Fruit fly (Drosophila melanogaster) whole organism, embryonic: ENCODE data around the gene CG31495.
A peak's percentile ranks its signal among the peaks of the same experiment; 100 is the strongest.

Experiments used
- Ada2b ChIP-seq: fragments of 200-800 bp; sonication (Bioruptor generic); IDR thresholded peaks from 2 replicates; pipeline ENCODE4 v1.3.6; 2022; ENCODE audit warnings: missing biosample characterization, missing genetic modification characterization
- CG12299 ChIP-seq: fragments of 200-800 bp; sonication (Bioruptor generic); optimal IDR thresholded peaks from 2 replicates; lab custom pipeline; 2018; ENCODE audit warnings: missing biosample characterization, mild to moderate bottlenecking, missing genetic modification characterization
- CG12391 ChIP-seq: fragments of 200-800 bp; sonication (Bioruptor generic); optimal IDR thresholded peaks from 3 replicates; lab custom pipeline; 2018; ENCODE audit warnings: missing biosample characterization, mild to moderate bottlenecking, missing genetic modification characterization, moderate library complexity
- CG13287 ChIP-seq: fragments of 200-800 bp; sonication (Bioruptor generic); IDR thresholded peaks from 2 replicates; pipeline ENCODE4 v1.3.6; 2022; ENCODE audit warnings: missing biosample characterization, missing genetic modification characterization; ENCODE audit not compliant: partially characterized antibody
- CG14965 ChIP-seq: fragments of 200-800 bp; sonication (Bioruptor generic); optimal IDR thresholded peaks from 2 replicates; lab custom pipeline; 2016; ENCODE audit warnings: missing biosample characterization, missing genetic modification characterization, borderline replicate concordance
- CG16779 ChIP-seq: fragments of 200-800 bp; sonication (Bioruptor generic); IDR thresholded peaks from 2 replicates; pipeline ENCODE4 v1.3.6; 2022; ENCODE audit warnings: missing biosample characterization, missing genetic modification characterization
- CG17912 ChIP-seq: fragments of 200-800 bp; sonication (Bioruptor generic); optimal IDR thresholded peaks from 2 replicates; lab custom pipeline; 2018; ENCODE audit warnings: missing biosample characterization, mild to moderate bottlenecking, missing genetic modification characterization
- CG1832 ChIP-seq: fragments of 200-800 bp; sonication (Bioruptor generic); optimal IDR thresholded peaks from 2 replicates; lab custom pipeline; 2017; ENCODE audit warnings: missing biosample characterization, mild to moderate bottlenecking, missing genetic modification characterization, inconsistent platforms
- CG18764 ChIP-seq: fragments of 200-800 bp; sonication (Bioruptor generic); optimal IDR thresholded peaks from 3 replicates; lab custom pipeline; 2016; ENCODE audit warnings: missing biosample characterization, missing genetic modification characterization
- CG31224 ChIP-seq: fragments of 200-800 bp; sonication (Bioruptor generic); IDR thresholded peaks from 2 replicates; pipeline ENCODE4 v1.3.6; 2022; ENCODE audit warnings: missing biosample characterization, missing genetic modification characterization
- CG33557 ChIP-seq: fragments of 200-800 bp; sonication (Bioruptor generic); optimal IDR thresholded peaks from 2 replicates; lab custom pipeline; 2019; ENCODE audit warnings: missing biosample characterization, mild to moderate bottlenecking, missing genetic modification characterization, moderate library complexity
- CG34224 ChIP-seq: fragments of 200-800 bp; sonication (Bioruptor generic); IDR thresholded peaks from 3 replicates; pipeline ENCODE4 v1.3.6; 2022; ENCODE audit warnings: missing biosample characterization, missing genetic modification characterization; ENCODE audit not compliant: partially characterized antibody
- CG34376 ChIP-seq: fragments of 200-800 bp; sonication (Bioruptor generic); optimal IDR thresholded peaks from 2 replicates; lab custom pipeline; 2018; ENCODE audit warnings: missing biosample characterization, mild to moderate bottlenecking, missing genetic modification characterization
- CG4424 ChIP-seq: fragments of 200-800 bp; sonication (Bioruptor generic); optimal IDR thresholded peaks from 3 replicates; lab custom pipeline; 2016; ENCODE audit warnings: missing biosample characterization, missing genetic modification characterization
- CG6689 ChIP-seq: fragments of 200-800 bp; sonication (Bioruptor generic); IDR thresholded peaks from 2 replicates; pipeline ENCODE4 v1.3.6; 2022; ENCODE audit warnings: missing biosample characterization, missing genetic modification characterization
- CG6791 ChIP-seq: fragments of 200-800 bp; sonication (Bioruptor generic); IDR thresholded peaks from 3 replicates; pipeline ENCODE4 v1.3.6; 2022; ENCODE audit warnings: missing biosample characterization, missing genetic modification characterization; ENCODE audit not compliant: partially characterized antibody
- CG8388 ChIP-seq: fragments of 200-800 bp; sonication (Bioruptor generic); optimal IDR thresholded peaks from 2 replicates; lab custom pipeline; 2019; ENCODE audit warnings: missing biosample characterization, mild to moderate bottlenecking, missing genetic modification characterization, moderate library complexity
- CG9437 ChIP-seq: fragments of 200-800 bp; sonication (Bioruptor generic); optimal IDR thresholded peaks from 2 replicates; lab custom pipeline; 2018; ENCODE audit warnings: missing biosample characterization, mild to moderate bottlenecking, missing genetic modification characterization
- CG9817 ChIP-seq: fragments of 200-800 bp; sonication (Bioruptor generic); optimal IDR thresholded peaks from 2 replicates; lab custom pipeline; 2018; ENCODE audit warnings: missing biosample characterization, mild to moderate bottlenecking, missing genetic modification characterization, moderate library complexity
- Chrac-16 ChIP-seq: fragments of 200-800 bp; sonication (Bioruptor generic); optimal IDR thresholded peaks from 3 replicates; lab custom pipeline; 2016; ENCODE audit warnings: missing biosample characterization, missing genetic modification characterization
- D19A ChIP-seq: fragments of 200-800 bp; optimal IDR thresholded peaks from 3 replicates; lab custom pipeline; 2019; ENCODE audit warnings: missing biosample characterization, mild to moderate bottlenecking, missing genetic modification characterization, moderate library complexity
- D19B ChIP-seq: fragments of 200-800 bp; sonication (Bioruptor generic); optimal IDR thresholded peaks from 2 replicates; lab custom pipeline; 2017; ENCODE audit warnings: missing biosample characterization, mild to moderate bottlenecking, missing genetic modification characterization
- Dad ChIP-seq: fragments of 200-800 bp; sonication (Bioruptor generic); optimal IDR thresholded peaks from 3 replicates; lab custom pipeline; 2016; ENCODE audit warnings: missing biosample characterization, missing genetic modification characterization
- Dbx ChIP-seq: fragments of 200-800 bp; sonication (Bioruptor generic); IDR thresholded peaks from 3 replicates; pipeline ENCODE4 v1.3.6; 2022; ENCODE audit warnings: missing biosample characterization, missing genetic modification characterization
- Ets65A ChIP-seq: fragments of 200-800 bp; sonication (Bioruptor generic); peaks from one replicate; lab custom pipeline; 2016; ENCODE audit warnings: missing biosample characterization, missing genetic modification characterization
- Hr51 ChIP-seq, 2 experiments: fragments of 200-800 bp; sonication (Bioruptor generic); optimal IDR thresholded peaks; 2 replicates in 1 of 2; 3 replicates in 1 of 2; lab custom pipeline; 2016 to 2018; ENCODE audit warnings: missing biosample characterization in 2 of 2, missing genetic modification characterization in 2 of 2, mild to moderate bottlenecking in 1 of 2, moderate library complexity in 1 of 2
- Side ChIP-seq: fragments of 200-800 bp; sonication (Bioruptor generic); optimal IDR thresholded peaks from 2 replicates; lab custom pipeline; 2016; ENCODE audit warnings: missing biosample characterization, missing genetic modification characterization
- Ssrp ChIP-seq: fragments of 200-800 bp; sonication (Bioruptor generic); optimal IDR thresholded peaks from 2 replicates; lab custom pipeline; 2018; ENCODE audit warnings: missing biosample characterization, mild to moderate bottlenecking, missing genetic modification characterization, moderate library complexity
- Tbp ChIP-seq: fragments of >200 bp; optimal IDR thresholded peaks from 2 replicates; lab custom pipeline; 2018; ENCODE audit warnings: missing biosample characterization, missing genetic modification characterization
- ara ChIP-seq: fragments of 200-800 bp; sonication (Bioruptor generic); IDR thresholded peaks from 2 replicates; pipeline ENCODE4 v1.3.6; 2022; ENCODE audit warnings: missing biosample characterization, missing genetic modification characterization
- bowl ChIP-seq: fragments of 200-800 bp; sonication (Bioruptor generic); IDR thresholded peaks from 2 replicates; pipeline ENCODE4 v1.3.6; 2022; ENCODE audit warnings: missing biosample characterization, missing genetic modification characterization
- bsh ChIP-seq, 2 experiments: fragments of 200-800 bp; sonication (Bioruptor generic); optimal IDR thresholded peaks; 2 replicates each; lab custom pipeline; 2017 to 2018; ENCODE audit warnings: mild to moderate bottlenecking in 2 of 2, missing biosample characterization in 2 of 2, missing genetic modification characterization in 2 of 2, moderate library complexity in 1 of 2
- danr ChIP-seq: fragments of 200-800 bp; sonication (Bioruptor generic); IDR thresholded peaks from 2 replicates; pipeline ENCODE4 v1.3.6; 2022; ENCODE audit warnings: missing biosample characterization, missing genetic modification characterization
- disco-r ChIP-seq: fragments of 200-800 bp; sonication (Bioruptor generic); optimal IDR thresholded peaks from 2 replicates; lab custom pipeline; 2016; ENCODE audit warnings: missing biosample characterization, missing genetic modification characterization
- dm ChIP-seq: fragments of 200-800 bp; sonication (Bioruptor generic); optimal IDR thresholded peaks from 3 replicates; lab custom pipeline; 2016; ENCODE audit warnings: missing biosample characterization, missing genetic modification characterization
- dmrt11E ChIP-seq: fragments of 200-800 bp; sonication (Bioruptor generic); optimal IDR thresholded peaks from 3 replicates; lab custom pipeline; 2018; ENCODE audit warnings: missing biosample characterization, mild to moderate bottlenecking, missing genetic modification characterization, moderate library complexity
- dpn ChIP-seq, 2 experiments: fragments of 200-800 bp; sonication (Bioruptor generic); optimal IDR thresholded peaks; 3 replicates each; lab custom pipeline; 2016; ENCODE audit warnings: missing biosample characterization in 2 of 2, missing genetic modification characterization in 2 of 2
- exex ChIP-seq: fragments of 200-800 bp; sonication (Bioruptor generic); optimal IDR thresholded peaks from 4 replicates; lab custom pipeline; 2018; ENCODE audit warnings: missing biosample characterization, mild to moderate bottlenecking, missing genetic modification characterization, moderate library complexity
- fd96Cb ChIP-seq: fragments of 200-800 bp; sonication (Bioruptor generic); optimal IDR thresholded peaks from 2 replicates; lab custom pipeline; 2018; ENCODE audit warnings: missing biosample characterization, mild to moderate bottlenecking, missing genetic modification characterization, moderate library complexity
- gem ChIP-seq: fragments of 200-800 bp; sonication (Bioruptor generic); optimal IDR thresholded peaks from 2 replicates; lab custom pipeline; 2019; ENCODE audit warnings: missing biosample characterization, mild to moderate bottlenecking, missing genetic modification characterization, moderate library complexity
- grau ChIP-seq: fragments of 200-800 bp; optimal IDR thresholded peaks from 3 replicates; lab custom pipeline; 2019; ENCODE audit warnings: missing biosample characterization, mild to moderate bottlenecking, missing genetic modification characterization, moderate library complexity
- lbe ChIP-seq: fragments of 200-800 bp; sonication (Bioruptor generic); optimal IDR thresholded peaks from 2 replicates; lab custom pipeline; 2016; ENCODE audit warnings: missing biosample characterization, mild to moderate bottlenecking, missing genetic modification characterization
- nom ChIP-seq: fragments of 200-800 bp; sonication (Bioruptor generic); optimal IDR thresholded peaks from 2 replicates; lab custom pipeline; 2017; ENCODE audit warnings: missing biosample characterization, missing genetic modification characterization, mild to moderate bottlenecking, moderate library complexity, missing genetic modification reagents
- ro ChIP-seq: fragments of 200-800 bp; sonication (Bioruptor generic); IDR thresholded peaks from 2 replicates; pipeline ENCODE4 v1.3.6; 2022; ENCODE audit warnings: missing biosample characterization, missing genetic modification characterization
- sc ChIP-seq, 3 experiments: fragments of >200 bp in 2 of 3; fragments of 200-800 bp in 1 of 3; sonication (Bioruptor generic) in 1 of 3; optimal IDR thresholded peaks; 2 replicates in 2 of 3; 3 replicates in 1 of 3; lab custom pipeline; 2017; ENCODE audit warnings: mild to moderate bottlenecking in 1 of 3, missing biosample characterization in 1 of 3, missing genetic modification characterization in 1 of 3, missing genetic modification reagents in 1 of 3
- sr ChIP-seq: fragments of 200-800 bp; sonication (Bioruptor generic); IDR thresholded peaks from 3 replicates; pipeline ENCODE4 v1.3.6; 2022; ENCODE audit warnings: missing biosample characterization, missing genetic modification characterization
- tio ChIP-seq: fragments of 200-800 bp; sonication (Bioruptor generic); optimal IDR thresholded peaks from 2 replicates; lab custom pipeline; 2017; ENCODE audit warnings: missing biosample characterization, missing genetic modification characterization, inconsistent platforms
- tup ChIP-seq: fragments of 200-800 bp; sonication (Bioruptor generic); optimal IDR thresholded peaks from 2 replicates; lab custom pipeline; 2016; ENCODE audit warnings: missing biosample characterization, mild to moderate bottlenecking, missing genetic modification characterization, moderate library complexity

The CG31495 gene

dm6 chr3R:13845926-13846325, 6.2 kb upstream of the CG31495 start:
- TF ChIP-seq CG13287 (GFP tag; lab: Robert Waterston, UW) = no peak
- TF ChIP-seq bsh (GFP tag; optimal IDR thresholded peaks at IDR 0.05; lab: Kevin White, UChicago) = peak in 1 of 2 experiments; percentile 29

- TF ChIP-seq CG6689 (GFP tag; lab: Robert Waterston, UW) = 0 out of 2 replicates have a peak, but pooled peaks have one; percentile 26
- TF ChIP-seq ro (GFP tag; lab: Robert Waterston, UW) = no peak
- TF ChIP-seq D19A (tag; lab: Kevin White, UChicago) = no peak
- no peak for TF ChIP-seq tup (GFP tag; lab: Kevin White, UChicago)
- TF ChIP-seq Hr51 (GFP tag; optimal IDR thresholded peaks at IDR 0.05; lab: Kevin White, UChicago) = no peak
- TF ChIP-seq gem = peak; percentile 18
- no peak for TF ChIP-seq dm (GFP tag; lab: Kevin White, UChicago)
- peak; percentile 58 for TF ChIP-seq Ets65A (GFP tag; lab: Kevin White, UChicago)
- TF ChIP-seq dmrt11E (tag; lab: Kevin White, UChicago) = peak; percentile 22
- no peak for TF ChIP-seq tio (GFP tag; lab: Kevin White, UChicago)
- TF ChIP-seq bowl (GFP tag; lab: Robert Waterston, UW) = no peak
- TF ChIP-seq CG34224 (GFP tag; lab: Robert Waterston, UW) = no peak
- no peak for TF ChIP-seq Tbp (GFP tag; lab: Kevin White, UChicago)
- no peak for TF ChIP-seq D19B (GFP tag; lab: Kevin White, UChicago)
- no peak for TF ChIP-seq CG12299 (tag; lab: Kevin White, UChicago)
- TF ChIP-seq Dad (GFP tag; lab: Kevin White, UChicago) = no peak
- no peak for TF ChIP-seq ara (GFP tag; lab: Robert Waterston, UW)
- TF ChIP-seq disco-r (GFP tag; lab: Kevin White, UChicago) = no peak
- no peak for TF ChIP-seq CG31224 (GFP tag; lab: Robert Waterston, UW)
- TF ChIP-seq CG17912 = no peak
- no peak for TF ChIP-seq CG16779 (GFP tag; lab: Robert Waterston, UW)
- TF ChIP-seq CG33557 = no peak
- TF ChIP-seq CG34376 = no peak
- TF ChIP-seq Dbx = no peak
- no peak for TF ChIP-seq Ssrp
- TF ChIP-seq sc (optimal IDR thresholded peaks at IDR 0.05; lab: Kevin White, UChicago) = no peak
- TF ChIP-seq sc (GFP tag; optimal IDR thresholded peaks at IDR 0.05; lab: Kevin White, UChicago) = no peak
- no peak for TF ChIP-seq CG12391 (tag; lab: Kevin White, UChicago)
- TF ChIP-seq dpn (GFP tag; optimal IDR thresholded peaks at IDR 0.05; lab: Kevin White, UChicago) = no peak
- no peak for TF ChIP-seq grau
- TF ChIP-seq lbe (GFP tag; lab: Kevin White, UChicago) = peak; percentile 53
- TF ChIP-seq CG1832 (GFP tag; lab: Kevin White, UChicago) = no peak
- TF ChIP-seq nom = peak; percentile 85
- TF ChIP-seq CG9817 (tag; lab: Kevin White, UChicago) = no peak
- no peak for TF ChIP-seq Ada2b (GFP tag; lab: Robert Waterston, UW)
- no peak for TF ChIP-seq Side (GFP tag; lab: Kevin White, UChicago)
- no peak for TF ChIP-seq exex (tag; lab: Kevin White, UChicago)
- TF ChIP-seq fd96Cb (tag; lab: Kevin White, UChicago) = no peak
- no peak for TF ChIP-seq CG8388
- TF ChIP-seq CG14965 (GFP tag; lab: Kevin White, UChicago) = no peak
- TF ChIP-seq danr = no peak
- no peak for TF ChIP-seq CG4424
- no peak for TF ChIP-seq CG6791 (GFP tag; lab: Robert Waterston, UW)
- no peak for TF ChIP-seq CG9437 (GFP tag; lab: Kevin White, UChicago)
- no peak for TF ChIP-seq CG18764
- no peak for TF ChIP-seq Chrac-16 (GFP tag; lab: Kevin White, UChicago)
- TF ChIP-seq sr (GFP tag; lab: Robert Waterston, UW) = no peak
Observed at dm6 chr3R:13845250-13845699, 5.5 kb upstream of the CG31495 start.
